Worm (Caenorhabditis elegans) whole organism, L4 larva: ENCODE data around the gene Y113G7A.12.

ENCODE experiments used
- R02D3.7 ChIP-seq: fragments of 150-350 bp; sonication (generic microtip); optimal IDR thresholded peaks from 3 replicates; lab custom pipeline; 2014; ENCODE audit warnings: missing biosample characterization, missing genetic modification characterization
- Y105C5A.15 ChIP-seq: fragments of 200-800 bp; sonication (Bioruptor generic); IDR thresholded peaks from 2 replicates; pipeline ENCODE4 v1.3.6; 2022; ENCODE audit warnings: missing genetic modification characterization, missing compliant biosample characterization
- Y5F2A.4 ChIP-seq: fragments of 200-800 bp; sonication (Bioruptor generic); optimal IDR thresholded peaks from 2 replicates; lab custom pipeline; 2018; ENCODE audit warnings: mild to moderate bottlenecking, missing genetic modification characterization, missing compliant biosample characterization
- Y75B8A.6 ChIP-seq: fragments of 200-800 bp; sonication (Bioruptor generic); IDR thresholded peaks from 2 replicates; pipeline ENCODE4 v1.3.6; 2022; ENCODE audit warnings: missing genetic modification reagents, missing genetic modification characterization, missing compliant biosample characterization
- ZK337.2 ChIP-seq: fragments of 200-800 bp; sonication (Bioruptor generic); IDR thresholded peaks from 2 replicates; pipeline ENCODE4 v1.3.6; 2022; ENCODE audit warnings: missing genetic modification reagents, missing genetic modification characterization, missing compliant biosample characterization
- aha-1 ChIP-seq: fragments of 150-350 bp; peaks from one replicate; lab custom pipeline; 2014; ENCODE audit warnings: missing biosample characterization, missing genetic modification characterization
- aly-2 ChIP-seq: sonication (generic microtip); optimal IDR thresholded peaks from 2 replicates; lab custom pipeline; 2018; ENCODE audit warnings: missing biosample characterization, missing genetic modification characterization
- arid-1 ChIP-seq: fragments of 200-800 bp; sonication (Bioruptor generic); conservative IDR thresholded peaks from 2 replicates; pipeline ENCODE4 v1.3.6; 2022; ENCODE audit warnings: missing genetic modification reagents, missing genetic modification characterization, missing compliant biosample characterization
- ceh-44 ChIP-seq: fragments of 200-800 bp; sonication (Bioruptor generic); IDR thresholded peaks from 2 replicates; pipeline ENCODE4 v1.3.6; 2022; ENCODE audit warnings: missing genetic modification reagents, missing genetic modification characterization, missing compliant biosample characterization
- daf-12 ChIP-seq: fragments of 150-350 bp; optimal IDR thresholded peaks from 2 replicates; lab custom pipeline; 2014; ENCODE audit warnings: missing biosample characterization, missing genetic modification reagents, missing genetic modification characterization
- daf-16 ChIP-seq, 3 experiments: sonication (generic microtip); optimal IDR thresholded peaks; 2 replicates each; lab custom pipeline; 2016 to 2017; ENCODE audit warnings: missing genetic modification characterization in 3 of 3, missing genetic modification reagents in 3 of 3, mild to moderate bottlenecking in 2 of 3, missing compliant biosample characterization in 2 of 3, missing biosample characterization in 1 of 3, moderate library complexity in 1 of 3
- dmd-8 ChIP-seq: fragments of 200-800 bp; sonication (Bioruptor generic); IDR thresholded peaks from 2 replicates; pipeline ENCODE4 v1.3.6; 2022; ENCODE audit warnings: missing genetic modification characterization, missing compliant biosample characterization
- dmd-9 ChIP-seq: fragments of 200-800 bp; sonication (Bioruptor generic); IDR thresholded peaks from 2 replicates; pipeline ENCODE4 v1.3.6; 2022; ENCODE audit warnings: missing genetic modification reagents, missing genetic modification characterization, missing compliant biosample characterization
- dpl-1 ChIP-seq: fragments of 150-350 bp; optimal IDR thresholded peaks from 2 replicates; lab custom pipeline; 2014; ENCODE audit warnings: missing biosample characterization, missing genetic modification reagents, missing genetic modification characterization
- egl-27 ChIP-seq: sonication (generic microtip); optimal IDR thresholded peaks from 3 replicates; lab custom pipeline; 2017; ENCODE audit warnings: missing biosample characterization, missing genetic modification reagents, missing genetic modification characterization
- fkh-10 ChIP-seq: fragments of 150-350 bp; optimal IDR thresholded peaks from 2 replicates; lab custom pipeline; 2014; ENCODE audit warnings: missing biosample characterization, missing genetic modification reagents, missing genetic modification characterization
- hif-1 ChIP-seq, 2 experiments: sonication (generic microtip); optimal IDR thresholded peaks; 2 replicates each; lab custom pipeline; 2016 to 2017; ENCODE audit warnings: missing compliant biosample characterization in 2 of 2, missing genetic modification characterization in 2 of 2, missing genetic modification reagents in 2 of 2, missing genotype in 2 of 2, mild to moderate bottlenecking in 1 of 2
- hlh-11 ChIP-seq: fragments of 200-800 bp; sonication (Bioruptor generic); optimal IDR thresholded peaks from 2 replicates; lab custom pipeline; 2018; ENCODE audit warnings: mild to moderate bottlenecking, missing genetic modification characterization, missing compliant biosample characterization
- hlh-30 ChIP-seq: sonication (generic microtip); optimal IDR thresholded peaks from 2 replicates; lab custom pipeline; 2017; ENCODE audit warnings: antibody characterized with exemption, mild to moderate bottlenecking, missing genetic modification characterization, missing compliant biosample characterization; ENCODE audit not compliant: insufficient read depth
- jun-1 ChIP-seq: fragments of 150-350 bp; optimal IDR thresholded peaks from 2 replicates; lab custom pipeline; 2014; ENCODE audit warnings: missing biosample characterization, missing genetic modification reagents, missing genetic modification characterization
- lin-1 ChIP-seq: fragments of 200-800 bp; sonication (Bioruptor generic); IDR thresholded peaks from 2 replicates; pipeline ENCODE4 v1.3.6; 2022; ENCODE audit warnings: missing genetic modification reagents, missing genetic modification characterization, missing compliant biosample characterization
- lin-13 ChIP-seq: fragments of 150-350 bp; optimal IDR thresholded peaks from 2 replicates; lab custom pipeline; 2014; ENCODE audit warnings: missing biosample characterization, missing genetic modification reagents, missing genetic modification characterization
- lin-15B ChIP-seq: fragments of 150-350 bp; sonication (generic microtip); optimal IDR thresholded peaks from 3 replicates; lab custom pipeline; 2014; ENCODE audit warnings: missing biosample characterization, missing genetic modification characterization
- mxl-2 ChIP-seq: fragments of 200-800 bp; sonication (Bioruptor generic); conservative IDR thresholded peaks from 2 replicates; pipeline ENCODE4 v1.3.6; 2022; ENCODE audit warnings: missing genetic modification reagents, missing genetic modification characterization, missing compliant biosample characterization
- mxl-3 ChIP-seq: fragments of 200-800 bp; sonication (Bioruptor generic); optimal IDR thresholded peaks from 2 replicates; lab custom pipeline; 2018; ENCODE audit warnings: mild to moderate bottlenecking, missing genetic modification characterization, missing compliant biosample characterization
- nhr-102 ChIP-seq: sonication (generic microtip); optimal IDR thresholded peaks from 2 replicates; lab custom pipeline; 2016; ENCODE audit warnings: mild to moderate bottlenecking, missing genetic modification characterization, moderate library complexity, missing compliant biosample characterization
- nhr-11 ChIP-seq: fragments of 150-350 bp; optimal IDR thresholded peaks from 2 replicates; lab custom pipeline; 2014; ENCODE audit warnings: missing biosample characterization, missing genetic modification characterization
- nhr-25 ChIP-seq: sonication (generic microtip); optimal IDR thresholded peaks from 2 replicates; lab custom pipeline; 2017; ENCODE audit warnings: missing genetic modification characterization, mild to moderate bottlenecking, missing compliant biosample characterization, antibody characterized with exemption, moderate library complexity, borderline replicate concordance; ENCODE audit not compliant: insufficient read depth
- nhr-42 ChIP-seq: fragments of 200-800 bp; sonication (Bioruptor generic); IDR thresholded peaks from 2 replicates; pipeline ENCODE4 v1.3.6; 2022; ENCODE audit warnings: missing genetic modification characterization, missing compliant biosample characterization
- nhr-48 ChIP-seq: sonication (generic microtip); optimal IDR thresholded peaks from 2 replicates; lab custom pipeline; 2016; ENCODE audit warnings: mild to moderate bottlenecking, missing genetic modification characterization, missing compliant biosample characterization
- nhr-6 ChIP-seq: fragments of 150-350 bp; optimal IDR thresholded peaks from 2 replicates; lab custom pipeline; 2014; ENCODE audit warnings: missing biosample characterization, missing genetic modification characterization
- php-3 ChIP-seq: fragments of 200-800 bp; sonication (Bioruptor generic); IDR thresholded peaks from 2 replicates; pipeline ENCODE4 v1.3.6; 2022; ENCODE audit warnings: missing genetic modification reagents, missing genetic modification characterization, missing compliant biosample characterization
- rbr-2 ChIP-seq: sonication (generic microtip); optimal IDR thresholded peaks from 2 replicates; lab custom pipeline; 2016; ENCODE audit warnings: missing genotype, missing genetic modification characterization, missing compliant biosample characterization
- sdz-12 ChIP-seq: fragments of 200-800 bp; sonication (Bioruptor generic); optimal IDR thresholded peaks from 2 replicates; lab custom pipeline; 2018; ENCODE audit warnings: mild to moderate bottlenecking, missing genetic modification characterization, missing compliant biosample characterization
- set-16 ChIP-seq: fragments of 200-800 bp; sonication (Bioruptor generic); IDR thresholded peaks from 2 replicates; pipeline ENCODE4 v1.3.6; 2022; ENCODE audit warnings: missing genetic modification reagents, missing genetic modification characterization, missing compliant biosample characterization
- skn-1 ChIP-seq: fragments of 150-350 bp; optimal IDR thresholded peaks from 2 replicates; lab custom pipeline; 2014; ENCODE audit warnings: missing biosample characterization, missing genetic modification characterization
- snpc-4 ChIP-seq: fragments of 150-350 bp; optimal IDR thresholded peaks from 2 replicates; lab custom pipeline; 2014; ENCODE audit warnings: missing biosample characterization, missing genetic modification characterization
- spr-1 ChIP-seq: sonication (generic microtip); optimal IDR thresholded peaks from 2 replicates; lab custom pipeline; 2016; ENCODE audit warnings: mild to moderate bottlenecking, missing genetic modification characterization, missing compliant biosample characterization
- spr-3 ChIP-seq: fragments of 200-800 bp; sonication (Bioruptor generic); optimal IDR thresholded peaks from 2 replicates; lab custom pipeline; 2018; ENCODE audit warnings: mild to moderate bottlenecking, missing genetic modification characterization, missing compliant biosample characterization
- tag-97 ChIP-seq: fragments of 200-800 bp; sonication (Bioruptor generic); IDR thresholded peaks from 2 replicates; pipeline ENCODE4 v1.3.6; 2022; ENCODE audit warnings: missing genetic modification characterization, missing compliant biosample characterization
- tra-1 ChIP-seq: fragments of 200-800 bp; sonication (Bioruptor generic); IDR thresholded peaks from 2 replicates; pipeline ENCODE4 v1.3.6; 2022; ENCODE audit warnings: missing genetic modification reagents, missing genetic modification characterization, missing compliant biosample characterization
- unc-130 ChIP-seq: sonication (generic microtip); optimal IDR thresholded peaks from 2 replicates; lab custom pipeline; 2016; ENCODE audit warnings: missing genetic modification reagents, missing genetic modification characterization, missing compliant biosample characterization
- unc-39 ChIP-seq: sonication (generic microtip); optimal IDR thresholded peaks from 2 replicates; lab custom pipeline; 2017; ENCODE audit warnings: missing biosample characterization, missing genetic modification characterization
- unc-62 ChIP-seq, 3 experiments: fragments of 150-350 bp in 1 of 3; sonication (generic microtip); optimal IDR thresholded peaks in 2 of 3; peaks in 1 of 3; 1 replicate in 1 of 3; 2 replicates in 2 of 3; lab custom pipeline; 2014 to 2017; ENCODE audit warnings: missing biosample characterization in 3 of 3, missing genetic modification characterization in 3 of 3, missing genetic modification reagents in 3 of 3, missing genotype in 1 of 3
- zip-2 ChIP-seq: fragments of 150-350 bp; optimal IDR thresholded peaks from 2 replicates; lab custom pipeline; 2014; ENCODE audit warnings: missing biosample characterization, missing genetic modification characterization

Gene Y113G7A.12

DNA sequence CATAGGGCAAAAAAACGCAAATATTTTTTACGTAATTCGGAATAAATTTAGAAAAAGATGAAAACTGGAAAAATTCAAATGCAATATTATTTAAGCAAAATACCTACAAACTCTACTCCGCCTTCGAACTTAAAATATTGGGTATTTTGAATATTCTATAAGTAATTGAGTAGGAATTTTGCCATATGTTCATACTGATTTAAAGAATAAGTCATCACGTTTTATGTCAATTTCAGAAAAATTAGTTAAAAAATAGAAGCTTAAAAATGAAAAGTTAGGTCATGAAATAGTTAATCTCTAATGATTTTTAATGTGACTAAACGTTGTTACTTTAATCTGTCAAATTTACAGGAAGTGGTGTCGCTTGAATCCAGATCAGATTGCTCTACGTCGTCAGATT, 9.0 kb downstream of the Y113G7A.12 start, which contains the start of gene F19B2.7:
TSS of gene F19B2.7 (plus strand) at position 301 of the 400 bp plus-strand sequence.
- TF ChIP-seq skn-1 (tag; lab: Kevin White, UChicago) (no peak), lin-1 (GFP tag; lab: Robert Waterston, UW) (no peak), dmd-9 (GFP tag; lab: Robert Waterston, UW) (no peak), mxl-2 (GFP tag; lab: Robert Waterston, UW) (no peak), daf-12 (tag; lab: Kevin White, UChicago) (no peak), spr-1 (tag; lab: Kevin White, UChicago) (no peak), unc-39 (no peak), Y75B8A.6 (no peak), ceh-44 (no peak), php-3 (GFP tag; lab: Robert Waterston, UW) (no peak), dpl-1 (GFP tag; lab: Kevin White, UChicago) (no peak)

DNA sequence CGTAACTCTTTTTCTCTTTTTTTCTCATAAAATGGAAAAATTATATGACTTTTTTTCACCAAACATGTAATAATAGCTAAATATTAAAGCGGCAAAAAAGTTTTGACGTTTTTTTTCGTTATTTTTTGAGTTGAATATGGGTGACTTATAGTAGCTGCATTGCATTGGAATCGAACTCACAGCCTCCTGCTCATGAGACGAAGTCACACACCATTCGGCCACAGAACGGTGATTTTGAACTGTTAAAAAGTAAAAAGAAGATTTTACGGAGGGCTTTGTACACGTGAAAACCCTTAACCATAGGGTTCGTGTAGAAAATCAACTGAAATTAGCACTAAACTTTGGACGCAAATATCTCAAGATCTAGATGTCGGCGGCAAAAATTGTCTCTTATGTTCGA, 9.5 kb downstream of the Y113G7A.12 start:
- TF ChIP-seq zip-2 (tag; lab: Kevin White, UChicago), result no peak
- TF ChIP-seq spr-3, result no peak
- TF ChIP-seq mxl-3 (GFP tag; lab: Kevin White, UChicago), result no peak
- TF ChIP-seq nhr-11 (tag; lab: Kevin White, UChicago), result no peak
- TF ChIP-seq, all 104 proteins: peak for 0

DNA sequence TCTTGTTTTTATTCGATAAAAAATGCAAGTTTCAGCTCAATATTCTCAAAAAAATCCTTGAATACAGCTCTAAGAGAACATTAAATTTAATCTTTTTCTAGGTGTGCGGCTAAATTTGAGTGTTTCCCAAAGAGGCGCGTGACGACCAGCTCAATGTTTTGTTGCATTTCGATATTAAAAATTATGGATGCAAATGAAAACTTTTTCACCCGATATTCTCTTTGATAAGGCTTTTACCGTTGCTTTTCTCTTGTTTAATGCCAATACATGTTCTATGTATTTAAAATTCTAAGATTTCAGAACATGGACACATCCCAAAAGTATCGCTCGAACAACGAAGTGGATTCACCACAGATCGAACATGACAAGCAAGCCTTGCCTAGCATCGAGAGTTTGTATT, 15.8 kb downstream of the Y113G7A.12 start, which contains the start of gene F19B2.6:
TSS of gene F19B2.6 (plus strand) at position 301 of the 400 bp plus-strand sequence.
- TF ChIP-seq dmd-9 (GFP tag; lab: Robert Waterston, UW), result no peak
- TF ChIP-seq lin-1 (GFP tag; lab: Robert Waterston, UW), result no peak
- TF ChIP-seq hlh-30 (tag; lab: Kevin White, UChicago), result no peak
- no peak for TF ChIP-seq fkh-10 (GFP tag; lab: Kevin White, UChicago)
- no peak for TF ChIP-seq Y105C5A.15 (GFP tag; lab: Robert Waterston, UW)
- no peak for TF ChIP-seq tra-1 (GFP tag; lab: Robert Waterston, UW)
- TF ChIP-seq unc-130 (GFP tag; lab: Kevin White, UChicago), result no peak
- TF ChIP-seq dmd-8, result no peak
- no peak for TF ChIP-seq Y5F2A.4 (GFP tag; lab: Kevin White, UChicago)
- TF ChIP-seq R02D3.7 (tag; lab: Kevin White, UChicago), result no peak
- TF ChIP-seq tag-97, result no peak
- TF ChIP-seq rbr-2 (tag; lab: Kevin White, UChicago), result no peak
- TF ChIP-seq hlh-11 (tag; lab: Kevin White, UChicago), result no peak
- no peak for TF ChIP-seq aly-2
- no peak for TF ChIP-seq egl-27
- no peak for TF ChIP-seq lin-13 (GFP tag; lab: Kevin White, UChicago)
- TF ChIP-seq nhr-25, result no peak
- TF ChIP-seq hif-1 (tag; optimal IDR thresholded peaks at IDR 0.05; lab: Kevin White, UChicago), result no peak
- TF ChIP-seq lin-15B, result no peak

ce11 chrV:20161781-20162289, 19.4 kb downstream of the Y113G7A.12 start:
- TF ChIP-seq unc-62 (GFP tag; optimal IDR thresholded peaks at IDR 0.05 in 1 of 2; lab: Kevin White, UChicago), result peak in 1 of 2 experiments; percentile 56
- no peak for TF ChIP-seq unc-62 (tag; optimal IDR thresholded peaks at IDR 0.05; lab: Kevin White, UChicago)
- TF ChIP-seq ZK337.2 (GFP tag; lab: Robert Waterston, UW), result no peak
- TF ChIP-seq nhr-102 (tag; lab: Kevin White, UChicago), result peak; percentile 33
- TF ChIP-seq snpc-4 (tag; lab: Kevin White, UChicago), result no peak
- TF ChIP-seq arid-1 (GFP tag; lab: Robert Waterston, UW), result no peak
- peak; percentile 11 for TF ChIP-seq jun-1
- peak; percentile 79 for TF ChIP-seq aha-1 (tag; lab: Kevin White, UChicago)
- no peak for TF ChIP-seq nhr-11 (tag; lab: Kevin White, UChicago)
- no peak for TF ChIP-seq nhr-6 (tag; lab: Kevin White, UChicago)
- TF ChIP-seq dmd-9 (GFP tag; lab: Robert Waterston, UW), result no peak
- TF ChIP-seq egl-27, result no peak
- 0 out of 2 replicates have a peak, but pooled peaks have one; percentile 14 for TF ChIP-seq dmd-8
- no peak for TF ChIP-seq lin-1 (GFP tag; lab: Robert Waterston, UW)
- peak; percentile 44 for TF ChIP-seq nhr-48 (tag; lab: Kevin White, UChicago)
- no peak for TF ChIP-seq sdz-12 (GFP tag; lab: Kevin White, UChicago)
- TF ChIP-seq daf-16 (GFP tag; optimal IDR thresholded peaks at IDR 0.05; lab: Kevin White, UChicago), result no peak
- TF ChIP-seq daf-16 (tag; optimal IDR thresholded peaks at IDR 0.05; lab: Kevin White, UChicago), result no peak
- TF ChIP-seq hif-1 (tag; optimal IDR thresholded peaks at IDR 0.05; lab: Kevin White, UChicago), result peak in 1 of 2 experiments; percentile 76
- TF ChIP-seq nhr-42 (GFP tag; lab: Robert Waterston, UW), result 0 out of 2 replicates have a peak, but pooled peaks have one; percentile 40
- TF ChIP-seq set-16 (GFP tag; lab: Robert Waterston, UW), result no peak
